Fruit fly (Drosophila melanogaster): ENCODE measurements around the gene CG12016.

CG12016 gene

dm6 chr3L:3351814-3352359 is 32.5 kb downstream of the CG12016 start:
- TF ChIP-seq EcR (GFP tag; optimal IDR thresholded peaks at IDR 0.05), result peak; percentile 27
- TF ChIP-seq Snoo (tag; optimal IDR thresholded peaks at IDR 0.05), result no peak
- TF ChIP-seq CG32121 (GFP tag; IDR thresholded peaks at IDR 0.05), result no peak
- no peak for TF ChIP-seq CG13204 (GFP tag; optimal IDR thresholded peaks at IDR 0.05)

- TF ChIP-seq Ets98B (GFP tag; IDR thresholded peaks at IDR 0.05) (no peak), CG8159 (tag; optimal IDR thresholded peaks at IDR 0.05) (no peak), CG15710 (tag; optimal IDR thresholded peaks at IDR 0.05) (no peak), Snoo (tag; optimal IDR thresholded peaks at IDR 0.05) (no peak), EcR (GFP tag; optimal IDR thresholded peaks at IDR 0.05) (no peak), CG34367 (tag; optimal IDR thresholded peaks at IDR 0.05) (no peak), CG14655 (GFP tag; optimal IDR thresholded peaks at IDR 0.05) (no peak), CG17806 (tag; optimal IDR thresholded peaks at IDR 0.05) (no peak), gl (tag; optimal IDR thresholded peaks at IDR 0.05) (no peak), CG8301 (tag; optimal IDR thresholded peaks at IDR 0.05) (no peak)
Measured at dm6 chr3L:3352516-3352915, 33.2 kb downstream of the CG12016 start.

dm6 chr3L:3353297-3353696 is 33.9 kb downstream of the CG12016 start:
- no peak for TF ChIP-seq rn (GFP tag; IDR thresholded peaks at IDR 0.05)
- TF ChIP-seq fd96Ca (GFP tag; IDR thresholded peaks at IDR 0.05), result no peak
- no peak for TF ChIP-seq CG34367 (tag; optimal IDR thresholded peaks at IDR 0.05)
- TF ChIP-seq gl (tag; optimal IDR thresholded peaks at IDR 0.05), result no peak
- TF ChIP-seq CG4496 (GFP tag; IDR thresholded peaks at IDR 0.05), result no peak
- no peak for TF ChIP-seq Pif1A (GFP tag; optimal IDR thresholded peaks at IDR 0.05)
- no peak for TF ChIP-seq CG8301 (tag; optimal IDR thresholded peaks at IDR 0.05)

dm6 chr3L:3369256-3369655 is 49.9 kb downstream of the CG12016 start, which contains the start of gene Drs:
Gene Drs, plus strand, starts transcription at chr3L:3369556.
- TF ChIP-seq CG10348 (GFP tag; IDR thresholded peaks at IDR 0.05), result no peak
- no peak for TF ChIP-seq CG32121 (GFP tag; IDR thresholded peaks at IDR 0.05)
- no peak for TF ChIP-seq CG15710 (tag; optimal IDR thresholded peaks at IDR 0.05)
